Worm (Caenorhabditis elegans) whole organism, L2 larva: ENCODE data around the gene Y62E10A.3.

ENCODE experiments used
- C34F6.9 ChIP-seq: fragments of 150-350 bp; optimal IDR thresholded peaks from 2 replicates; lab custom pipeline; 2014; ENCODE audit warnings: missing biosample characterization, missing genetic modification characterization
- F13H6.1 ChIP-seq: sonication (generic microtip); optimal IDR thresholded peaks from 2 replicates; lab custom pipeline; 2016; ENCODE audit warnings: missing genetic modification characterization, missing compliant biosample characterization
- R02D3.7 ChIP-seq: fragments of 150-350 bp; optimal IDR thresholded peaks from 2 replicates; lab custom pipeline; 2014; ENCODE audit warnings: missing biosample characterization, missing genetic modification characterization
- Y55F3AM.14 ChIP-seq: fragments of 200-800 bp; sonication (Bioruptor generic); optimal IDR thresholded peaks from 2 replicates; lab custom pipeline; 2018; ENCODE audit warnings: mild to moderate bottlenecking, missing genetic modification characterization, missing compliant biosample characterization
- ZK546.5 ChIP-seq: sonication (generic microtip); optimal IDR thresholded peaks from 2 replicates; lab custom pipeline; 2017; ENCODE audit warnings: missing biosample characterization, missing genetic modification characterization
- alr-1 ChIP-seq: fragments of 150-350 bp; optimal IDR thresholded peaks from 2 replicates; lab custom pipeline; 2014; ENCODE audit warnings: missing biosample characterization, missing genetic modification characterization
- aly-2 ChIP-seq: fragments of 150-350 bp; optimal IDR thresholded peaks from 2 replicates; lab custom pipeline; 2014; ENCODE audit warnings: missing biosample characterization, missing genetic modification characterization
- ama-1 ChIP-seq: fragments of 150-350 bp; optimal IDR thresholded peaks from 2 replicates; lab custom pipeline; 2018; ENCODE audit warnings: inconsistent platforms
- blmp-1 ChIP-seq: sonication (generic microtip); optimal IDR thresholded peaks from 2 replicates; lab custom pipeline; 2017; ENCODE audit warnings: missing genetic modification characterization, mild to moderate bottlenecking, missing compliant biosample characterization, antibody characterized with exemption, moderate library complexity; ENCODE audit not compliant: insufficient read depth
- ceh-16 ChIP-seq: fragments of 150-350 bp; optimal IDR thresholded peaks from 2 replicates; lab custom pipeline; 2014; ENCODE audit warnings: missing biosample characterization, missing genetic modification characterization
- crh-2 ChIP-seq: sonication (generic microtip); optimal IDR thresholded peaks from 2 replicates; lab custom pipeline; 2017; ENCODE audit warnings: missing biosample characterization, missing genetic modification characterization
- egl-27 ChIP-seq: sonication (generic microtip); optimal IDR thresholded peaks from 3 replicates; lab custom pipeline; 2017; ENCODE audit warnings: missing biosample characterization, missing genetic modification reagents, missing genetic modification characterization
- elt-1 ChIP-seq: fragments of 150-350 bp; optimal IDR thresholded peaks from 2 replicates; lab custom pipeline; 2014; ENCODE audit warnings: missing biosample characterization, missing genetic modification characterization
- fos-1 ChIP-seq: fragments of 150-350 bp; optimal IDR thresholded peaks from 2 replicates; lab custom pipeline; 2014; ENCODE audit warnings: missing biosample characterization, missing genetic modification characterization
- gmeb-1 ChIP-seq: fragments of 150-350 bp; optimal IDR thresholded peaks from 2 replicates; lab custom pipeline; 2014; ENCODE audit warnings: missing biosample characterization, missing genetic modification characterization
- lin-11 ChIP-seq: fragments of 150-350 bp; sonication (generic microtip); optimal IDR thresholded peaks from 2 replicates; lab custom pipeline; 2014; ENCODE audit warnings: missing biosample characterization, missing genetic modification characterization, inconsistent platforms, mixed read lengths
- lin-13 ChIP-seq: fragments of 150-350 bp; optimal IDR thresholded peaks from 2 replicates; lab custom pipeline; 2014; ENCODE audit warnings: missing biosample characterization, missing genetic modification reagents, missing genetic modification characterization
- lin-39 ChIP-seq: fragments of 150-350 bp; optimal IDR thresholded peaks from 2 replicates; lab custom pipeline; 2014; ENCODE audit warnings: missing biosample characterization, missing genetic modification reagents, missing genetic modification characterization
- lsy-2 ChIP-seq, 2 experiments: fragments of 150-350 bp in 1 of 2; sonication (generic microtip) in 1 of 2; optimal IDR thresholded peaks; 2 replicates each; lab custom pipeline; 2014 to 2017; ENCODE audit warnings: missing biosample characterization in 2 of 2, missing genetic modification characterization in 2 of 2
- mab-5 ChIP-seq: fragments of 150-350 bp; optimal IDR thresholded peaks from 2 replicates; lab custom pipeline; 2014; ENCODE audit warnings: missing biosample characterization, missing genetic modification characterization
- mdl-1 ChIP-seq, 2 experiments: fragments of 150-350 bp in 1 of 2; sonication (generic microtip) in 1 of 2; optimal IDR thresholded peaks; 2 replicates each; lab custom pipeline; 2017; ENCODE audit warnings: missing biosample characterization in 2 of 2, missing genetic modification characterization in 2 of 2
- nhr-10 ChIP-seq: sonication (generic microtip); optimal IDR thresholded peaks from 2 replicates; lab custom pipeline; 2017; ENCODE audit warnings: missing biosample characterization, missing genetic modification characterization
- nhr-11 ChIP-seq: fragments of 150-350 bp; optimal IDR thresholded peaks from 2 replicates; lab custom pipeline; 2014; ENCODE audit warnings: missing biosample characterization, missing genetic modification characterization
- nhr-129 ChIP-seq: fragments of 150-350 bp; optimal IDR thresholded peaks from 2 replicates; lab custom pipeline; 2014; ENCODE audit warnings: missing biosample characterization, missing genetic modification characterization
- nhr-21 ChIP-seq: fragments of 150-350 bp; optimal IDR thresholded peaks from 2 replicates; lab custom pipeline; 2014; ENCODE audit warnings: missing biosample characterization, missing genetic modification characterization
- nhr-25 ChIP-seq: fragments of 150-350 bp; sonication (generic microtip); optimal IDR thresholded peaks from 3 replicates; lab custom pipeline; 2014; ENCODE audit warnings: missing biosample characterization, missing genetic modification characterization
- nhr-6 ChIP-seq: fragments of 150-350 bp; optimal IDR thresholded peaks from 2 replicates; lab custom pipeline; 2014; ENCODE audit warnings: missing biosample characterization, missing genetic modification characterization
- nhr-77 ChIP-seq: fragments of 150-350 bp; optimal IDR thresholded peaks from 2 replicates; lab custom pipeline; 2014; ENCODE audit warnings: missing biosample characterization, missing genetic modification characterization
- peb-1 ChIP-seq: fragments of 150-350 bp; optimal IDR thresholded peaks from 2 replicates; lab custom pipeline; 2014; ENCODE audit warnings: missing biosample characterization, missing genetic modification characterization
- sem-4 ChIP-seq: fragments of 150-350 bp; optimal IDR thresholded peaks from 2 replicates; lab custom pipeline; 2014; ENCODE audit warnings: missing biosample characterization, missing genetic modification reagents, missing genetic modification characterization
- sma-3 ChIP-seq: sonication (generic microtip); optimal IDR thresholded peaks from 2 replicates; lab custom pipeline; 2016; ENCODE audit warnings: missing genetic modification reagents, missing genetic modification characterization, missing compliant biosample characterization
- sma-9 ChIP-seq, 2 experiments: fragments of 150-350 bp in 1 of 2; sonication (generic microtip) in 1 of 2; optimal IDR thresholded peaks; 2 replicates each; lab custom pipeline; 2014 to 2016; ENCODE audit warnings: missing genetic modification characterization in 2 of 2, mild to moderate bottlenecking in 1 of 2, missing biosample characterization in 1 of 2, missing compliant biosample characterization in 1 of 2, missing genetic modification reagents in 1 of 2, moderate library complexity in 1 of 2
- snpc-4 ChIP-seq: fragments of 150-350 bp; optimal IDR thresholded peaks from 2 replicates; lab custom pipeline; 2014; ENCODE audit warnings: missing biosample characterization, missing genetic modification characterization
- unc-39 ChIP-seq: fragments of 150-350 bp; optimal IDR thresholded peaks from 2 replicates; lab custom pipeline; 2014; ENCODE audit warnings: missing biosample characterization, missing genetic modification characterization
- unc-62 ChIP-seq: fragments of 150-350 bp; optimal IDR thresholded peaks from 2 replicates; lab custom pipeline; 2014; ENCODE audit warnings: missing biosample characterization, missing genetic modification reagents, missing genetic modification characterization
- zag-1 ChIP-seq: fragments of 150-350 bp; optimal IDR thresholded peaks from 2 replicates; lab custom pipeline; 2014; ENCODE audit warnings: missing biosample characterization, missing genetic modification characterization
- ztf-1 ChIP-seq: fragments of 200-800 bp; sonication (Bioruptor generic); conservative IDR thresholded peaks from 2 replicates; pipeline ENCODE4 v1.3.6; 2022; ENCODE audit warnings: missing genetic modification characterization, missing compliant biosample characterization
- ztf-11 ChIP-seq: sonication (generic microtip); optimal IDR thresholded peaks from 2 replicates; lab custom pipeline; 2017; ENCODE audit warnings: missing biosample characterization, missing genetic modification characterization
- ztf-4 ChIP-seq: fragments of 150-350 bp; optimal IDR thresholded peaks from 2 replicates; lab custom pipeline; 2014; ENCODE audit warnings: missing biosample characterization, missing genetic modification characterization

The Y62E10A.3 gene

DNA sequence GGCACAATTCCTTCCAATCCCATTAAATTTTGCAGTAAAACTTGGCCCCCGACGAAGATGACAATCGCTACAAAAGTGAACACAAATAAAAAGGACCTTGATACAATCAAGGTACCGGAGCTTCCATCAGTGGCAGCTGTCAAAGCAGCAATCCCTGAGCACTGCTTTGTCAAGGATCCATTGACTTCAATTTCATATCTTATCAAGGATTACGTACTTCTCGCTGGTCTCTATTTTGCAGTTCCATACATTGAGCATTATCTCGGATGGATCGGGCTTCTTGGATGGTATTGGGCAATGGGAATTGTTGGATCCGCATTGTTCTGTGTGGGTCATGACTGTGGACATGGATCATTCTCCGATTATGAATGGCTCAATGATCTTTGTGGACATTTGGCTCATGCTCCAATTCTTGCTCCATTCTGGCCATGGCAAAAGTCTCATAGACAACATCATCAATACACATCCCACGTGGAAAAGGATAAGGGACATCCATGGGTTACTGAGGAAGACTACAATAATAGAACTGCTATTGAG is 36.2 kb downstream of the Y62E10A.3 start, which contains the start of gene fat-2:
TSS of gene fat-2 (plus strand) at position 51 of the 537 bp plus-strand sequence.
- no peak for TF ChIP-seq ztf-1 (GFP tag; lab: Robert Waterston, UW)
- no peak for TF ChIP-seq lin-39
- no peak for TF ChIP-seq ztf-11
- no peak for TF ChIP-seq Y55F3AM.14 (GFP tag; lab: Kevin White, UChicago)
- no peak for TF ChIP-seq fos-1 (tag; lab: Kevin White, UChicago)
- TF ChIP-seq nhr-25 (tag; lab: Kevin White, UChicago) = no peak
- no peak for TF ChIP-seq lin-11
- TF ChIP-seq nhr-10 = no peak
- TF ChIP-seq mab-5 (tag; lab: Kevin White, UChicago) = no peak
- TF ChIP-seq blmp-1 (tag; lab: Kevin White, UChicago) = no peak
- no peak for TF ChIP-seq nhr-21 (tag; lab: Kevin White, UChicago)
- no peak for TF ChIP-seq R02D3.7 (tag; lab: Kevin White, UChicago)
- no peak for TF ChIP-seq ceh-16 (tag; lab: Kevin White, UChicago)
- no peak for TF ChIP-seq elt-1
- no peak for TF ChIP-seq nhr-77 (tag; lab: Kevin White, UChicago)
- no peak for TF ChIP-seq unc-62 (GFP tag; lab: Kevin White, UChicago)
- TF ChIP-seq peb-1 (tag; lab: Kevin White, UChicago) = no peak
- TF ChIP-seq snpc-4 (tag; lab: Kevin White, UChicago) = no peak

ce11 chrIV:13322429-13322828 is 37.6 kb downstream of the Y62E10A.3 start:
- TF ChIP-seq nhr-25 (tag; lab: Kevin White, UChicago) (peak; percentile 53), egl-27 (tag; lab: Kevin White, UChicago) (peak; percentile 85), crh-2 (tag; lab: Kevin White, UChicago) (peak; percentile 98), ztf-4 (tag; lab: Kevin White, UChicago) (peak; percentile 48), aly-2 (no peak), gmeb-1 (tag; lab: Kevin White, UChicago) (peak; percentile 73), nhr-21 (tag; lab: Kevin White, UChicago) (peak; percentile 88), alr-1 (tag; lab: Kevin White, UChicago) (no peak), unc-39 (no peak), nhr-77 (tag; lab: Kevin White, UChicago) (peak; percentile 42), lin-11 (no peak), nhr-11 (no peak), unc-62 (GFP tag; lab: Kevin White, UChicago) (peak; percentile 29), sma-9 (GFP tag; optimal IDR thresholded peaks at IDR 0.05; lab: Kevin White, UChicago) (peak; percentile 92), sma-9 (tag; optimal IDR thresholded peaks at IDR 0.05; lab: Kevin White, UChicago) (no peak), nhr-6 (tag; lab: Kevin White, UChicago) (peak; percentile 69), lsy-2 (tag; optimal IDR thresholded peaks at IDR 0.05; lab: Kevin White, UChicago) (peak in 1 of 2 experiments; percentile 82), Y55F3AM.14 (GFP tag; lab: Kevin White, UChicago) (no peak), F13H6.1 (peak; percentile 88), lin-13 (GFP tag; lab: Kevin White, UChicago) (peak; percentile 34), blmp-1 (tag; lab: Kevin White, UChicago) (peak; percentile 36), mdl-1 (tag; optimal IDR thresholded peaks at IDR 0.05; lab: Kevin White, UChicago) (peak in 1 of 2 experiments; percentile 64), fos-1 (tag; lab: Kevin White, UChicago) (peak; percentile 90), C34F6.9 (tag; lab: Kevin White, UChicago) (peak; percentile 87), nhr-129 (tag; lab: Kevin White, UChicago) (peak; percentile 97), sma-3 (peak; percentile 93), sem-4 (peak; percentile 45)

ce11 chrIV:13319886-13320650 is 40.0 kb downstream of the Y62E10A.3 start:
- TF ChIP-seq ZK546.5 (tag; lab: Kevin White, UChicago) (no peak), nhr-77 (tag; lab: Kevin White, UChicago) (no peak), lin-11 (no peak), lin-39 (no peak), C34F6.9 (tag; lab: Kevin White, UChicago) (no peak), unc-39 (no peak), nhr-25 (tag; lab: Kevin White, UChicago) (no peak), Y55F3AM.14 (GFP tag; lab: Kevin White, UChicago) (no peak), egl-27 (tag; lab: Kevin White, UChicago) (no peak), sma-9 (GFP tag; optimal IDR thresholded peaks at IDR 0.05; lab: Kevin White, UChicago) (no peak), sma-9 (tag; optimal IDR thresholded peaks at IDR 0.05; lab: Kevin White, UChicago) (no peak), ztf-4 (tag; lab: Kevin White, UChicago) (no peak), mab-5 (tag; lab: Kevin White, UChicago) (no peak), ama-1 (no peak), peb-1 (tag; lab: Kevin White, UChicago) (no peak), zag-1 (tag; lab: Kevin White, UChicago) (no peak), nhr-21 (tag; lab: Kevin White, UChicago) (no peak)
- TF ChIP-seq, all 48 proteins: peak for 0
